Fruit fly (Drosophila melanogaster) whole organism, embryonic: ENCODE data around the gene GCS2alpha.

Experiments
- Atf-2 ChIP-seq: fragments of 200-800 bp; sonication (Bioruptor generic); optimal IDR thresholded peaks from 2 replicates; lab custom pipeline; 2016; ENCODE audit warnings: missing biosample characterization, missing genetic modification characterization
- BEAF-32 ChIP-seq: fragments of 200-800 bp; sonication (Bioruptor generic); optimal IDR thresholded peaks from 3 replicates; lab custom pipeline; 2017; ENCODE audit warnings: missing biosample characterization, missing genetic modification characterization, mild to moderate bottlenecking, moderate library complexity, missing genetic modification reagents
- Bteb2 ChIP-seq: fragments of 200-800 bp; sonication (Bioruptor generic); optimal IDR thresholded peaks from 2 replicates; lab custom pipeline; 2016; ENCODE audit warnings: missing biosample characterization, missing genetic modification characterization
- CG10959 ChIP-seq: fragments of 200-800 bp; sonication (Bioruptor generic); IDR thresholded peaks from 2 replicates; pipeline ENCODE4 v1.3.6; 2022; ENCODE audit warnings: missing biosample characterization, missing genetic modification characterization
- CG11696 ChIP-seq: fragments of 200-800 bp; sonication (Bioruptor generic); IDR thresholded peaks from 2 replicates; pipeline ENCODE4 v1.3.6; 2022; ENCODE audit warnings: missing biosample characterization, missing genetic modification characterization
- CG12219 ChIP-seq: fragments of 200-800 bp; sonication (Bioruptor generic); optimal IDR thresholded peaks from 3 replicates; lab custom pipeline; 2018; ENCODE audit warnings: missing biosample characterization, mild to moderate bottlenecking, missing genetic modification characterization
- CG12236 ChIP-seq: fragments of 200-800 bp; sonication (Bioruptor generic); optimal IDR thresholded peaks from 2 replicates; lab custom pipeline; 2016; ENCODE audit warnings: missing biosample characterization, missing genetic modification characterization
- CG13287 ChIP-seq: fragments of 200-800 bp; sonication (Bioruptor generic); IDR thresholded peaks from 2 replicates; pipeline ENCODE4 v1.3.6; 2022; ENCODE audit warnings: missing biosample characterization, missing genetic modification characterization; ENCODE audit not compliant: partially characterized antibody
- CG13894 ChIP-seq: fragments of 200-800 bp; sonication (Bioruptor generic); optimal IDR thresholded peaks from 3 replicates; lab custom pipeline; 2018; ENCODE audit warnings: missing biosample characterization, mild to moderate bottlenecking, missing genetic modification characterization, moderate library complexity
- CG15269 ChIP-seq: fragments of 200-800 bp; sonication (Bioruptor generic); optimal IDR thresholded peaks from 2 replicates; lab custom pipeline; 2018; ENCODE audit warnings: missing biosample characterization, mild to moderate bottlenecking, missing genetic modification characterization, moderate library complexity
- CG15514 ChIP-seq: fragments of 200-800 bp; sonication (Bioruptor generic); optimal IDR thresholded peaks from 3 replicates; lab custom pipeline; 2017; ENCODE audit warnings: missing biosample characterization, missing genetic modification characterization, mild to moderate bottlenecking, moderate library complexity, missing genetic modification reagents
- CG15601 ChIP-seq: fragments of 200-800 bp; sonication (Bioruptor generic); optimal IDR thresholded peaks from 3 replicates; lab custom pipeline; 2019; ENCODE audit warnings: missing biosample characterization, mild to moderate bottlenecking, missing genetic modification characterization, moderate library complexity
- CG16815 ChIP-seq: fragments of 200-800 bp; sonication (Bioruptor generic); optimal IDR thresholded peaks from 3 replicates; lab custom pipeline; 2017; ENCODE audit warnings: missing biosample characterization, mild to moderate bottlenecking, missing genetic modification characterization
- CG18011 ChIP-seq: fragments of 200-800 bp; sonication (Bioruptor generic); optimal IDR thresholded peaks from 2 replicates; lab custom pipeline; 2017; ENCODE audit warnings: missing biosample characterization, missing genetic modification characterization, mild to moderate bottlenecking, moderate library complexity, missing genotype
- CG18476 ChIP-seq: fragments of 200-800 bp; sonication (Bioruptor generic); optimal IDR thresholded peaks from 2 replicates; lab custom pipeline; 2016; ENCODE audit warnings: missing biosample characterization, mild to moderate bottlenecking, missing genetic modification characterization
- CG30020 ChIP-seq: fragments of 200-800 bp; optimal IDR thresholded peaks from 2 replicates; lab custom pipeline; 2019; ENCODE audit warnings: missing biosample characterization, mild to moderate bottlenecking, missing genetic modification characterization, moderate library complexity
- CG31224 ChIP-seq: fragments of 200-800 bp; sonication (Bioruptor generic); IDR thresholded peaks from 2 replicates; pipeline ENCODE4 v1.3.6; 2022; ENCODE audit warnings: missing biosample characterization, missing genetic modification characterization
- CG33557 ChIP-seq: fragments of 200-800 bp; sonication (Bioruptor generic); optimal IDR thresholded peaks from 2 replicates; lab custom pipeline; 2019; ENCODE audit warnings: missing biosample characterization, mild to moderate bottlenecking, missing genetic modification characterization, moderate library complexity
- CG3407 ChIP-seq: fragments of 200-800 bp; sonication (Bioruptor generic); optimal IDR thresholded peaks from 2 replicates; lab custom pipeline; 2018; ENCODE audit warnings: missing biosample characterization, mild to moderate bottlenecking, missing genetic modification characterization
- CG4820 ChIP-seq: fragments of 200-800 bp; sonication (Bioruptor generic); optimal IDR thresholded peaks from 3 replicates; lab custom pipeline; 2016; ENCODE audit warnings: missing biosample characterization, missing genetic modification characterization
- CG6813 ChIP-seq: fragments of 200-800 bp; sonication (Bioruptor generic); optimal IDR thresholded peaks from 2 replicates; lab custom pipeline; 2017; ENCODE audit warnings: missing biosample characterization, missing genetic modification characterization, mild to moderate bottlenecking, moderate library complexity, missing genetic modification reagents
- CG7372 ChIP-seq: fragments of 200-800 bp; sonication (Bioruptor generic); IDR thresholded peaks from 2 replicates; pipeline ENCODE4 v1.3.6; 2022; ENCODE audit warnings: missing biosample characterization, missing genetic modification characterization
- CG7963 ChIP-seq: fragments of 200-800 bp; sonication (Bioruptor generic); IDR thresholded peaks from 3 replicates; pipeline ENCODE4 v1.3.6; 2022; ENCODE audit warnings: missing biosample characterization, missing genetic modification characterization; ENCODE audit not compliant: partially characterized antibody
- CG9609 ChIP-seq: fragments of 200-800 bp; sonication (Bioruptor generic); optimal IDR thresholded peaks from 3 replicates; lab custom pipeline; 2016; ENCODE audit warnings: missing biosample characterization, missing genetic modification characterization
- CG9797 ChIP-seq: fragments of 200-800 bp; sonication (Bioruptor generic); optimal IDR thresholded peaks from 3 replicates; lab custom pipeline; 2018; ENCODE audit warnings: missing biosample characterization, mild to moderate bottlenecking, missing genetic modification characterization
- H2.0 ChIP-seq: fragments of 200-800 bp; sonication (Bioruptor generic); IDR thresholded peaks from 2 replicates; pipeline ENCODE4 v1.3.6; 2022; ENCODE audit warnings: missing biosample characterization, missing genetic modification characterization
- HHEX ChIP-seq: fragments of 200-800 bp; sonication (Bioruptor generic); optimal IDR thresholded peaks from 3 replicates; lab custom pipeline; 2017; ENCODE audit warnings: missing biosample characterization, mild to moderate bottlenecking, missing genetic modification characterization, missing genetic modification reagents
- Hmr ChIP-seq: fragments of 200-800 bp; sonication (Bioruptor generic); optimal IDR thresholded peaks from 3 replicates; lab custom pipeline; 2017; ENCODE audit warnings: mild to moderate bottlenecking, missing biosample characterization, missing genetic modification reagents, missing genetic modification characterization
- Hr3 ChIP-seq: fragments of 200-800 bp; sonication (Bioruptor generic); optimal IDR thresholded peaks from 3 replicates; lab custom pipeline; 2016; ENCODE audit warnings: missing biosample characterization, missing genetic modification characterization
- Lhr ChIP-seq: fragments of 200-800 bp; sonication (Bioruptor generic); optimal IDR thresholded peaks from 3 replicates; lab custom pipeline; 2017; ENCODE audit warnings: mild to moderate bottlenecking, missing biosample characterization, missing genetic modification reagents, missing genetic modification characterization
- Oaz ChIP-seq: fragments of 200-800 bp; sonication (Bioruptor generic); IDR thresholded peaks from 2 replicates; pipeline ENCODE4 v1.3.6; 2022; ENCODE audit warnings: missing biosample characterization, missing genetic modification characterization
- Rx ChIP-seq: fragments of 200-800 bp; sonication (Bioruptor generic); IDR thresholded peaks from 2 replicates; pipeline ENCODE4 v1.3.6; 2022; ENCODE audit warnings: missing biosample characterization, missing genetic modification characterization
- Spps ChIP-seq: fragments of 200-800 bp; sonication (Bioruptor generic); optimal IDR thresholded peaks from 2 replicates; lab custom pipeline; 2018; ENCODE audit warnings: missing biosample characterization, mild to moderate bottlenecking, missing genetic modification characterization
- Tbp ChIP-seq: fragments of >200 bp; optimal IDR thresholded peaks from 2 replicates; lab custom pipeline; 2018; ENCODE audit warnings: missing biosample characterization, missing genetic modification characterization
- Xrp1 ChIP-seq: fragments of 200-800 bp; sonication (Bioruptor generic); IDR thresholded peaks from 2 replicates; pipeline ENCODE4 v1.3.6; 2022; ENCODE audit warnings: missing biosample characterization, missing genetic modification characterization
- ato ChIP-seq: fragments of 200-800 bp; sonication (Bioruptor generic); IDR thresholded peaks from 2 replicates; pipeline ENCODE4 v1.3.6; 2022; ENCODE audit warnings: missing biosample characterization, missing genetic modification characterization; ENCODE audit not compliant: partially characterized antibody
- bigmax ChIP-seq: fragments of 200-800 bp; sonication (Bioruptor generic); optimal IDR thresholded peaks from 2 replicates; lab custom pipeline; 2018; ENCODE audit warnings: missing biosample characterization, mild to moderate bottlenecking, missing genetic modification characterization
- corto ChIP-seq: fragments of 200-800 bp; sonication (Bioruptor generic); optimal IDR thresholded peaks from 2 replicates; lab custom pipeline; 2016; ENCODE audit warnings: missing biosample characterization, mild to moderate bottlenecking, missing genetic modification characterization, moderate library complexity
- gcm ChIP-seq: fragments of 200-800 bp; sonication (Bioruptor generic); optimal IDR thresholded peaks from 2 replicates; lab custom pipeline; 2019; ENCODE audit warnings: missing biosample characterization, mild to moderate bottlenecking, missing genetic modification characterization, moderate library complexity
- grau ChIP-seq: fragments of 200-800 bp; optimal IDR thresholded peaks from 3 replicates; lab custom pipeline; 2019; ENCODE audit warnings: missing biosample characterization, mild to moderate bottlenecking, missing genetic modification characterization, moderate library complexity
- insv ChIP-seq, 2 experiments: fragments of 200-800 bp; sonication (Bioruptor generic); optimal IDR thresholded peaks; 3 replicates each; lab custom pipeline; 2016 to 2018; ENCODE audit warnings: missing biosample characterization in 2 of 2, missing genetic modification characterization in 2 of 2
- jing ChIP-seq: fragments of 200-800 bp; sonication (Bioruptor generic); optimal IDR thresholded peaks from 2 replicates; lab custom pipeline; 2018; ENCODE audit warnings: missing biosample characterization, mild to moderate bottlenecking, missing genetic modification characterization
- kay ChIP-seq: fragments of 200-800 bp; sonication (Bioruptor generic); optimal IDR thresholded peaks from 2 replicates; lab custom pipeline; 2016; ENCODE audit warnings: missing biosample characterization, missing genetic modification characterization
- nom ChIP-seq: fragments of 200-800 bp; sonication (Bioruptor generic); optimal IDR thresholded peaks from 2 replicates; lab custom pipeline; 2017; ENCODE audit warnings: missing biosample characterization, missing genetic modification characterization, mild to moderate bottlenecking, moderate library complexity, missing genetic modification reagents
- pita ChIP-seq: fragments of 200-800 bp; sonication (Bioruptor generic); optimal IDR thresholded peaks from 2 replicates; lab custom pipeline; 2017; ENCODE audit warnings: missing biosample characterization, mild to moderate bottlenecking, missing genetic modification characterization
- sd ChIP-seq: fragments of 200-800 bp; sonication (Bioruptor generic); optimal IDR thresholded peaks from 3 replicates; lab custom pipeline; 2018; ENCODE audit warnings: missing biosample characterization, mild to moderate bottlenecking, missing genetic modification characterization, moderate library complexity
- slp2 ChIP-seq: fragments of 200-800 bp; sonication (Bioruptor generic); optimal IDR thresholded peaks from 2 replicates; lab custom pipeline; 2016; ENCODE audit warnings: missing biosample characterization, missing genetic modification characterization
- unc-4 ChIP-seq: fragments of 200-800 bp; sonication (Bioruptor generic); IDR thresholded peaks from 2 replicates; pipeline ENCODE4 v1.3.6; 2022; ENCODE audit warnings: missing biosample characterization, missing genetic modification characterization; ENCODE audit not compliant: partially characterized antibody
- vvl ChIP-seq: fragments of 200-800 bp; sonication (Bioruptor generic); IDR thresholded peaks from 2 replicates; pipeline ENCODE4 v1.3.6; 2022; ENCODE audit warnings: missing biosample characterization, missing genetic modification characterization
- zfh2 ChIP-seq: fragments of 200-800 bp; sonication (Bioruptor generic); optimal IDR thresholded peaks from 2 replicates; lab custom pipeline; 2016; ENCODE audit warnings: missing biosample characterization, missing genetic modification characterization

GCS2alpha gene

dm6 chrX:21593907-21594306 is 11.2 kb downstream of the GCS2alpha start (continued):
- TF ChIP-seq insv (GFP tag; optimal IDR thresholded peaks at IDR 0.05; lab: Kevin White, UChicago): no peak
- TF ChIP-seq kay (GFP tag; lab: Kevin White, UChicago): peak; percentile 53
- TF ChIP-seq CG12236 (GFP tag; lab: Kevin White, UChicago): peak; percentile 69
- peak; percentile 67 for TF ChIP-seq CG18476
- TF ChIP-seq pita (GFP tag; lab: Kevin White, UChicago): no peak
- TF ChIP-seq H2.0: peak; percentile 63
- TF ChIP-seq Hr3 (GFP tag; lab: Kevin White, UChicago): peak; percentile 78
- peak; percentile 33 for TF ChIP-seq zfh2
- no peak for TF ChIP-seq CG9797 (GFP tag; lab: Kevin White, UChicago)
- TF ChIP-seq CG33557 (GFP tag; lab: Kevin White, UChicago): peak; percentile 43
- peak; percentile 63; the same call in 1 of the 2 replicates for TF ChIP-seq CG11696 (GFP tag; lab: Robert Waterston, UW)
- no peak for TF ChIP-seq CG13287 (GFP tag; lab: Robert Waterston, UW)
- no peak for TF ChIP-seq unc-4 (GFP tag; lab: Robert Waterston, UW)
- peak; percentile 31 for TF ChIP-seq CG18011 (GFP tag; lab: Kevin White, UChicago)
- TF ChIP-seq ato (GFP tag; lab: Robert Waterston, UW): no peak
- TF ChIP-seq CG15269 (tag; lab: Kevin White, UChicago): peak; percentile 80
- TF ChIP-seq CG4820 (GFP tag; lab: Kevin White, UChicago): peak; percentile 89
- TF ChIP-seq Atf-2 (GFP tag; lab: Kevin White, UChicago): peak; percentile 58
- TF ChIP-seq CG12219 (GFP tag; lab: Kevin White, UChicago): peak; percentile 78
- peak; percentile 71 for TF ChIP-seq CG7372 (GFP tag; lab: Robert Waterston, UW)
- peak; percentile 50; the same call in 1 of the 2 replicates for TF ChIP-seq CG31224 (GFP tag; lab: Robert Waterston, UW)
- peak; percentile 81 for TF ChIP-seq slp2 (GFP tag; lab: Kevin White, UChicago)
- peak; percentile 78 for TF ChIP-seq jing (GFP tag; lab: Kevin White, UChicago)
- TF ChIP-seq CG30020 (tag; lab: Kevin White, UChicago): no peak
- TF ChIP-seq grau: peak; percentile 81
- peak; percentile 65 for TF ChIP-seq CG16815 (GFP tag; lab: Kevin White, UChicago)
- no peak for TF ChIP-seq Tbp (GFP tag; lab: Kevin White, UChicago)
- TF ChIP-seq CG13894 (tag; lab: Kevin White, UChicago): no peak
- TF ChIP-seq CG9609 (GFP tag; lab: Kevin White, UChicago): peak; percentile 80
- peak; percentile 91 for TF ChIP-seq CG10959 (GFP tag; lab: Robert Waterston, UW)
- peak; percentile 67 for TF ChIP-seq CG15601 (tag; lab: Kevin White, UChicago)
- TF ChIP-seq CG3407 (GFP tag; lab: Kevin White, UChicago): peak; percentile 64
- peak; percentile 79 for TF ChIP-seq CG6813 (GFP tag; lab: Kevin White, UChicago)
- TF ChIP-seq Spps (tag; lab: Kevin White, UChicago): peak; percentile 80
- TF ChIP-seq bigmax (GFP tag; lab: Kevin White, UChicago): peak; percentile 12
- TF ChIP-seq sd (tag; lab: Kevin White, UChicago): peak; percentile 28
- no peak for TF ChIP-seq corto (GFP tag; lab: Kevin White, UChicago)
- peak; percentile 35 for TF ChIP-seq CG15514 (GFP tag; lab: Kevin White, UChicago)
- peak; percentile 54 for TF ChIP-seq nom (GFP tag; lab: Kevin White, UChicago)
- TF ChIP-seq HHEX (GFP tag; lab: Kevin White, UChicago): peak; percentile 80
- TF ChIP-seq Lhr (GFP tag; lab: Kevin White, UChicago): peak; percentile 52
- TF ChIP-seq gcm (GFP tag; lab: Kevin White, UChicago): peak; percentile 63
- TF ChIP-seq CG7963 (GFP tag; lab: Robert Waterston, UW): no peak
- TF ChIP-seq Xrp1 (GFP tag; lab: Robert Waterston, UW): peak; percentile 92
- TF ChIP-seq vvl: peak; percentile 91
- no peak for TF ChIP-seq BEAF-32 (GFP tag; lab: Kevin White, UChicago)
- TF ChIP-seq Oaz: 0 out of 2 replicates have a peak, but pooled peaks have one; percentile 26
- TF ChIP-seq Hmr: peak; percentile 68
- peak; percentile 52 for TF ChIP-seq Bteb2 (GFP tag; lab: Kevin White, UChicago)
- peak; percentile 75 for TF ChIP-seq Rx (GFP tag; lab: Robert Waterston, UW)
